Fruit fly (Drosophila melanogaster) whole organism, pupa: Measurements from ENCODE around the gene OXA1L.

ENCODE experiments used
- CG10348 ChIP-seq: fragments of 200-800 bp; sonication (Bioruptor generic); IDR thresholded peaks from 2 replicates; pipeline ENCODE4 v1.3.6; 2022; ENCODE audit warnings: missing biosample characterization, missing genetic modification characterization
- CG12605 ChIP-seq: fragments of 200-800 bp; sonication (Bioruptor generic); IDR thresholded peaks from 2 replicates; pipeline ENCODE4 v1.3.6; 2022; ENCODE audit warnings: missing biosample characterization, missing genetic modification characterization
- CG13204 ChIP-seq: fragments of 200-800 bp; sonication (Bioruptor generic); optimal IDR thresholded peaks from 2 replicates; lab custom pipeline; 2018; ENCODE audit warnings: missing biosample characterization, mild to moderate bottlenecking, missing genetic modification characterization, moderate library complexity
- CG14655 ChIP-seq: fragments of 200-800 bp; sonication (Bioruptor generic); optimal IDR thresholded peaks from 3 replicates; lab custom pipeline; 2017; ENCODE audit warnings: mild to moderate bottlenecking, missing biosample characterization, missing genetic modification reagents, missing genetic modification characterization
- CG15710 ChIP-seq: fragments of 200-800 bp; sonication (Bioruptor generic); optimal IDR thresholded peaks from 2 replicates; lab custom pipeline; 2018; ENCODE audit warnings: missing biosample characterization, mild to moderate bottlenecking, missing genetic modification characterization, moderate library complexity
- CG17806 ChIP-seq: fragments of 200-800 bp; sonication (Bioruptor generic); optimal IDR thresholded peaks from 2 replicates; lab custom pipeline; 2018; ENCODE audit warnings: missing biosample characterization, mild to moderate bottlenecking, missing genetic modification characterization, moderate library complexity
- CG32121 ChIP-seq: fragments of 200-800 bp; sonication (Bioruptor generic); IDR thresholded peaks from 2 replicates; pipeline ENCODE4 v1.3.6; 2022; ENCODE audit warnings: missing biosample characterization, missing genetic modification characterization
- CG34367 ChIP-seq: fragments of 200-800 bp; sonication (Bioruptor generic); optimal IDR thresholded peaks from 2 replicates; lab custom pipeline; 2018; ENCODE audit warnings: missing biosample characterization, mild to moderate bottlenecking, missing genetic modification characterization
- CG4496 ChIP-seq: fragments of 200-800 bp; sonication (Bioruptor generic); IDR thresholded peaks from 3 replicates; pipeline ENCODE4 v1.3.6; 2022; ENCODE audit warnings: missing biosample characterization, missing genetic modification characterization
- CG8159 ChIP-seq: fragments of 200-800 bp; sonication (Bioruptor generic); optimal IDR thresholded peaks from 3 replicates; lab custom pipeline; 2018; ENCODE audit warnings: missing biosample characterization, mild to moderate bottlenecking, missing genetic modification characterization, moderate library complexity
- CG8301 ChIP-seq: fragments of 200-800 bp; sonication (Bioruptor generic); optimal IDR thresholded peaks from 2 replicates; lab custom pipeline; 2018; ENCODE audit warnings: missing biosample characterization, mild to moderate bottlenecking, missing genetic modification characterization
- CG9948 ChIP-seq: fragments of 200-800 bp; sonication (Bioruptor generic); optimal IDR thresholded peaks from 2 replicates; lab custom pipeline; 2018; ENCODE audit warnings: missing biosample characterization, mild to moderate bottlenecking, missing genetic modification characterization, moderate library complexity
- D1 ChIP-seq: fragments of 200-800 bp; sonication (Bioruptor generic); optimal IDR thresholded peaks from 2 replicates; lab custom pipeline; 2018; ENCODE audit warnings: missing biosample characterization, mild to moderate bottlenecking, missing genetic modification characterization, moderate library complexity
- EcR ChIP-seq: fragments of 200-800 bp; sonication (Bioruptor generic); optimal IDR thresholded peaks from 3 replicates; lab custom pipeline; 2019; ENCODE audit warnings: missing biosample characterization, missing genetic modification characterization, mild to moderate bottlenecking, moderate library complexity, missing genetic modification reagents
- Ets98B ChIP-seq: fragments of 200-800 bp; sonication (Bioruptor generic); IDR thresholded peaks from 2 replicates; pipeline ENCODE4 v1.3.6; 2022; ENCODE audit warnings: missing biosample characterization, missing genetic modification characterization
- Pif1A ChIP-seq: fragments of 200-800 bp; sonication (Bioruptor generic); optimal IDR thresholded peaks from 3 replicates; lab custom pipeline; 2016; ENCODE audit warnings: missing biosample characterization, missing genetic modification characterization
- Pif1B ChIP-seq: fragments of 200-800 bp; sonication (Bioruptor generic); optimal IDR thresholded peaks from 3 replicates; lab custom pipeline; 2016; ENCODE audit warnings: missing biosample characterization, missing genetic modification characterization
- Snoo ChIP-seq: fragments of 200-800 bp; sonication (Bioruptor generic); optimal IDR thresholded peaks from 3 replicates; lab custom pipeline; 2017; ENCODE audit warnings: missing biosample characterization, mild to moderate bottlenecking, missing genetic modification characterization, inconsistent platforms
- fd96Ca ChIP-seq: fragments of 200-800 bp; sonication (Bioruptor generic); IDR thresholded peaks from 3 replicates; pipeline ENCODE4 v1.3.6; 2022; ENCODE audit warnings: missing biosample characterization, missing genetic modification characterization
- gl ChIP-seq: fragments of 200-800 bp; sonication (Bioruptor generic); optimal IDR thresholded peaks from 2 replicates; lab custom pipeline; 2018; ENCODE audit warnings: missing biosample characterization, mild to moderate bottlenecking, missing genetic modification characterization
- rn ChIP-seq: fragments of 200-800 bp; sonication (Bioruptor generic); IDR thresholded peaks from 2 replicates; pipeline ENCODE4 v1.3.6; 2022; ENCODE audit warnings: missing biosample characterization, missing genetic modification characterization

The OXA1L gene

dm6 chr3L:10854801-10855418, 31.4 kb downstream of the OXA1L start:
- TF ChIP-seq CG8301 (tag; lab: Kevin White, UChicago) (peak; percentile 87), EcR (GFP tag; lab: Kevin White, UChicago) (no peak), D1 (tag; lab: Kevin White, UChicago) (peak; percentile 77), rn (GFP tag; lab: Robert Waterston, UW) (0 out of 2 replicates have a peak, but pooled peaks have one; percentile 55), CG4496 (GFP tag; lab: Robert Waterston, UW) (no peak; the same call in 2 of the 3 replicates), CG8159 (tag; lab: Kevin White, UChicago) (peak; percentile 93), fd96Ca (GFP tag; lab: Robert Waterston, UW) (peak; percentile 23; the same call in 2 of the 3 replicates), CG12605 (GFP tag; lab: Robert Waterston, UW) (0 out of 2 replicates have a peak, but pooled peaks have one; percentile 19), CG14655 (GFP tag; lab: Kevin White, UChicago) (peak; percentile 94), Ets98B (GFP tag; lab: Robert Waterston, UW) (peak; percentile 26; the same call in 1 of the 2 replicates), gl (peak; percentile 68), Snoo (tag; lab: Kevin White, UChicago) (peak; percentile 92), Pif1B (peak; percentile 74), CG9948 (tag; lab: Kevin White, UChicago) (peak; percentile 93), CG15710 (tag; lab: Kevin White, UChicago) (peak; percentile 85), Pif1A (GFP tag; lab: Kevin White, UChicago) (peak; percentile 87), CG17806 (tag; lab: Kevin White, UChicago) (peak; percentile 76), CG13204 (GFP tag; lab: Kevin White, UChicago) (no peak), CG32121 (GFP tag; lab: Robert Waterston, UW) (no peak; the same call in 1 of the 2 replicates), CG10348 (GFP tag; lab: Robert Waterston, UW) (no peak), CG34367 (tag; lab: Kevin White, UChicago) (peak; percentile 80)

dm6 chr3L:10854026-10854425, 32.2 kb downstream of the OXA1L start:
- TF ChIP-seq Pif1B = no peak
- TF ChIP-seq CG9948 (tag; lab: Kevin White, UChicago) = no peak
- TF ChIP-seq CG8159 (tag; lab: Kevin White, UChicago) = no peak
- peak; percentile 55; the same call in 2 of the 3 replicates for TF ChIP-seq CG4496 (GFP tag; lab: Robert Waterston, UW)
- peak; percentile 37 for TF ChIP-seq Ets98B (GFP tag; lab: Robert Waterston, UW)
- no peak for TF ChIP-seq CG34367 (tag; lab: Kevin White, UChicago)
- no peak for TF ChIP-seq CG17806 (tag; lab: Kevin White, UChicago)
- TF ChIP-seq CG10348 (GFP tag; lab: Robert Waterston, UW) = no peak
- TF ChIP-seq Snoo (tag; lab: Kevin White, UChicago) = no peak
- peak; percentile 42; the same call in 1 of the 2 replicates for TF ChIP-seq rn (GFP tag; lab: Robert Waterston, UW)
- no peak for TF ChIP-seq EcR (GFP tag; lab: Kevin White, UChicago)
- TF ChIP-seq CG8301 (tag; lab: Kevin White, UChicago) = no peak
- peak; percentile 52; the same call in 1 of the 2 replicates for TF ChIP-seq CG32121 (GFP tag; lab: Robert Waterston, UW)
- peak; percentile 50 for TF ChIP-seq CG12605 (GFP tag; lab: Robert Waterston, UW)
- no peak for TF ChIP-seq CG14655 (GFP tag; lab: Kevin White, UChicago)
- TF ChIP-seq D1 (tag; lab: Kevin White, UChicago) = no peak
- TF ChIP-seq fd96Ca (GFP tag; lab: Robert Waterston, UW) = peak; percentile 71
- no peak for TF ChIP-seq Pif1A (GFP tag; lab: Kevin White, UChicago)
- TF ChIP-seq CG13204 (GFP tag; lab: Kevin White, UChicago) = peak; percentile 60
- TF ChIP-seq gl = no peak
- TF ChIP-seq CG15710 (tag; lab: Kevin White, UChicago) = no peak
- TF ChIP-seq, all 21 proteins: peak for 7

dm6 chr3L:10853618-10854017, 32.7 kb downstream of the OXA1L start:
- TF ChIP-seq CG14655 (GFP tag; lab: Kevin White, UChicago) = peak; percentile 42
- TF ChIP-seq CG4496 (GFP tag; lab: Robert Waterston, UW) = no peak
- peak; percentile 16 for TF ChIP-seq CG17806 (tag; lab: Kevin White, UChicago)
- no peak for TF ChIP-seq fd96Ca (GFP tag; lab: Robert Waterston, UW)
- TF ChIP-seq CG8159 (tag; lab: Kevin White, UChicago) = peak; percentile 28
- TF ChIP-seq rn (GFP tag; lab: Robert Waterston, UW) = no peak
- no peak for TF ChIP-seq CG10348 (GFP tag; lab: Robert Waterston, UW)
- peak; percentile 50 for TF ChIP-seq CG9948 (tag; lab: Kevin White, UChicago)
- no peak for TF ChIP-seq gl
- no peak for TF ChIP-seq Pif1B
- no peak for TF ChIP-seq CG8301 (tag; lab: Kevin White, UChicago)

dm6 chr3L:10853131-10853471, 33.2 kb downstream of the OXA1L start:
- TF ChIP-seq fd96Ca (GFP tag; lab: Robert Waterston, UW) (no peak), CG14655 (GFP tag; lab: Kevin White, UChicago) (peak; percentile 44), CG8159 (tag; lab: Kevin White, UChicago) (peak; percentile 27)

- TF ChIP-seq CG17806 (tag; lab: Kevin White, UChicago) (peak; percentile 85), CG10348 (GFP tag; lab: Robert Waterston, UW) (peak; percentile 36; the same call in 1 of the 2 replicates), Ets98B (GFP tag; lab: Robert Waterston, UW) (peak; percentile 96), CG13204 (GFP tag; lab: Kevin White, UChicago) (peak; percentile 96), EcR (GFP tag; lab: Kevin White, UChicago) (peak; percentile 67), CG14655 (GFP tag; lab: Kevin White, UChicago) (peak; percentile 95), Pif1A (GFP tag; lab: Kevin White, UChicago) (peak; percentile 97), CG8301 (tag; lab: Kevin White, UChicago) (peak; percentile 84), CG4496 (GFP tag; lab: Robert Waterston, UW) (peak; percentile 96), D1 (tag; lab: Kevin White, UChicago) (peak; percentile 53), Snoo (tag; lab: Kevin White, UChicago) (peak; percentile 92), fd96Ca (GFP tag; lab: Robert Waterston, UW) (peak; percentile 94), CG32121 (GFP tag; lab: Robert Waterston, UW) (peak; percentile 86), CG12605 (GFP tag; lab: Robert Waterston, UW) (peak; percentile 98), CG34367 (tag; lab: Kevin White, UChicago) (peak; percentile 88), CG8159 (tag; lab: Kevin White, UChicago) (peak; percentile 93), rn (GFP tag; lab: Robert Waterston, UW) (peak; percentile 88), CG9948 (tag; lab: Kevin White, UChicago) (peak; percentile 87), CG15710 (tag; lab: Kevin White, UChicago) (peak; percentile 93), gl (peak; percentile 97), Pif1B (peak; percentile 97)
These were observed 33.7 kb downstream of the OXA1L start for dm6 chr3L:10852347-10853130.
